Fruit fly (Drosophila melanogaster): ENCODE data around the gene png.

Gene png

dm6 chrX:1375265-1375958, 18.0 kb upstream of the png start, which contains the start of gene AMPKalpha (continued):
- TF ChIP-seq MESR4 (GFP tag; optimal IDR thresholded peaks at IDR 0.05) = peak; percentile 89
- TF ChIP-seq pzg (GFP tag; optimal IDR thresholded peaks at IDR 0.05) = peak; percentile 78
- TF ChIP-seq CG1832 (GFP tag; optimal IDR thresholded peaks at IDR 0.05) = peak; percentile 81
- no peak for TF ChIP-seq ken (GFP tag; IDR thresholded peaks at IDR 0.05)
- TF ChIP-seq Dbx (GFP tag; IDR thresholded peaks at IDR 0.05) = no peak
- TF ChIP-seq CG15479 (GFP tag; optimal IDR thresholded peaks at IDR 0.05) = peak; percentile 33
- no peak for TF ChIP-seq HLH54F (GFP tag; optimal IDR thresholded peaks at IDR 0.05)
- 0 out of 4 replicates have a peak, but pooled peaks have one; percentile 26 for TF ChIP-seq chinmo (GFP tag; IDR thresholded peaks at IDR 0.05; ENCODE audit: partially characterized antibody)
- TF ChIP-seq Oli (tag; optimal IDR thresholded peaks at IDR 0.05) = no peak
- TF ChIP-seq Sry-δ (GFP tag; optimal IDR thresholded peaks at IDR 0.05) = peak; percentile 52
- TF ChIP-seq dysf (GFP tag; IDR thresholded peaks at IDR 0.05) = no peak
- TF ChIP-seq CG14710 (tag; optimal IDR thresholded peaks at IDR 0.05) = peak; percentile 25
- TF ChIP-seq emc (GFP tag; optimal IDR thresholded peaks at IDR 0.05) = no peak
- TF ChIP-seq Elba2 (GFP tag; optimal IDR thresholded peaks at IDR 0.05) = no peak
- TF ChIP-seq CG9609 (GFP tag; optimal IDR thresholded peaks at IDR 0.05) = no peak
- no peak for TF ChIP-seq sug (tag; optimal IDR thresholded peaks at IDR 0.05)
- TF ChIP-seq HHEX (GFP tag; optimal IDR thresholded peaks at IDR 0.05) = no peak
- TF ChIP-seq YL-1 (GFP tag; optimal IDR thresholded peaks at IDR 0.05) = peak; percentile 15
- TF ChIP-seq exex (tag; optimal IDR thresholded peaks at IDR 0.05) = peak; percentile 14
- no peak for TF ChIP-seq H2.0 (GFP tag; IDR thresholded peaks at IDR 0.05)
- TF ChIP-seq Trl (optimal IDR thresholded peaks at IDR 0.05) = peak; percentile 37 to 53
- no peak for TF ChIP-seq Trl (GFP tag; optimal IDR thresholded peaks at IDR 0.05)
- TF ChIP-seq Bdp1 (GFP tag; optimal IDR thresholded peaks at IDR 0.05) = no peak
- TF ChIP-seq CG34376 (GFP tag; optimal IDR thresholded peaks at IDR 0.05) = peak; percentile 44
- TF ChIP-seq onecut (GFP tag; IDR thresholded peaks at IDR 0.05) = 0 out of 2 replicates have a peak, but pooled peaks have one; percentile 21
- TF ChIP-seq Fer1 (GFP tag; optimal IDR thresholded peaks at IDR 0.05) = peak; percentile 44
- peak; percentile 71 for TF ChIP-seq crol (GFP tag; IDR thresholded peaks at IDR 0.05)
- TF ChIP-seq tll (GFP tag; optimal IDR thresholded peaks at IDR 0.05) = no peak
- no peak for TF ChIP-seq fd3F (GFP tag; optimal IDR thresholded peaks at IDR 0.05)
- TF ChIP-seq CG7786 (GFP tag; optimal IDR thresholded peaks at IDR 0.05) = no peak
- TF ChIP-seq CG3281 (GFP tag; optimal IDR thresholded peaks at IDR 0.05) = no peak
- TF ChIP-seq al (GFP tag; IDR thresholded peaks at IDR 0.05) = no peak
- TF ChIP-seq CG15514 (GFP tag; optimal IDR thresholded peaks at IDR 0.05) = peak; percentile 91
- TF ChIP-seq ato (GFP tag; IDR thresholded peaks at IDR 0.05; ENCODE audit: partially characterized antibody) = no peak
- TF ChIP-seq CG13287 (GFP tag; IDR thresholded peaks at IDR 0.05; ENCODE audit: partially characterized antibody) = peak; percentile 55
- TF ChIP-seq fd102C (GFP tag; optimal IDR thresholded peaks at IDR 0.05) = no peak
- no peak for TF ChIP-seq pan (optimal IDR thresholded peaks at IDR 0.05)
- TF ChIP-seq pan (GFP tag; optimal IDR thresholded peaks at IDR 0.05 in 1 of 2, IDR thresholded peaks at IDR 0.05 in 1 of 2) = no peak
- peak; percentile 43; the same call in 1 of the 3 replicates for TF ChIP-seq CG6791 (GFP tag; IDR thresholded peaks at IDR 0.05; ENCODE audit: partially characterized antibody)
- no peak for TF ChIP-seq Aef1 (GFP tag; IDR thresholded peaks at IDR 0.05)
- TF ChIP-seq CG12659 (GFP tag; optimal IDR thresholded peaks at IDR 0.05) = peak; percentile 7
- TF ChIP-seq vvl (GFP tag; IDR thresholded peaks at IDR 0.05) = peak; percentile 19; the same call in 1 of the 2 replicates
- peak; percentile 38; the same call in 2 of the 3 replicates for TF ChIP-seq CG16813 (GFP tag; IDR thresholded peaks at IDR 0.05; ENCODE audit: partially characterized antibody)
